Fruit fly (Drosophila melanogaster): Measurements from ENCODE around the gene gd.

The gd gene

dm6 chrX:12014800-12015389, 27.3 kb upstream of the gd start (continued):
- no peak for TF ChIP-seq Lim3 (GFP tag; IDR thresholded peaks at IDR 0.05)
- TF ChIP-seq disco-r (GFP tag; optimal IDR thresholded peaks at IDR 0.05), result no peak
- TF ChIP-seq crol (GFP tag; IDR thresholded peaks at IDR 0.05), result no peak
- TF ChIP-seq CG10431 (GFP tag; optimal IDR thresholded peaks at IDR 0.05), result no peak
- peak; percentile 59 for TF ChIP-seq CG14441 (GFP tag; IDR thresholded peaks at IDR 0.05)
- no peak for TF ChIP-seq CG15011 (GFP tag; optimal IDR thresholded peaks at IDR 0.05)
- peak; percentile 10 for TF ChIP-seq CG1603 (tag; optimal IDR thresholded peaks at IDR 0.05)
- TF ChIP-seq her (GFP tag; optimal IDR thresholded peaks at IDR 0.05), result no peak
- TF ChIP-seq CG3163 (GFP tag; optimal IDR thresholded peaks at IDR 0.05), result no peak
- TF ChIP-seq onecut (GFP tag; IDR thresholded peaks at IDR 0.05), result no peak
- no peak for TF ChIP-seq CG17912 (GFP tag; optimal IDR thresholded peaks at IDR 0.05)
- no peak for TF ChIP-seq fru (optimal IDR thresholded peaks at IDR 0.05)
- TF ChIP-seq seq (GFP tag; IDR thresholded peaks at IDR 0.05), result peak; percentile 32; the same call in 1 of the 2 replicates
- TF ChIP-seq CG14667 (GFP tag; IDR thresholded peaks at IDR 0.05), result peak; percentile 37; the same call in 1 of the 2 replicates
- TF ChIP-seq CG42726 (GFP tag; IDR thresholded peaks at IDR 0.05; ENCODE audit: partially characterized antibody), result no peak
- no peak for TF ChIP-seq CG4617 (GFP tag; optimal IDR thresholded peaks at IDR 0.05; ENCODE audit: borderline replicate concordance)
- no peak for TF ChIP-seq Elba2 (GFP tag; optimal IDR thresholded peaks at IDR 0.05)
- TF ChIP-seq CG2116 (GFP tag; optimal IDR thresholded peaks at IDR 0.05), result no peak
- TF ChIP-seq CoRest (tag; optimal IDR thresholded peaks at IDR 0.05), result peak; percentile 15
- no peak for TF ChIP-seq kay (GFP tag; optimal IDR thresholded peaks at IDR 0.05)
- no peak for TF ChIP-seq yki (optimal IDR thresholded peaks at IDR 0.05)
- TF ChIP-seq CG15696 (tag; optimal IDR thresholded peaks at IDR 0.05), result no peak
- peak; percentile 56; the same call in 1 of the 2 replicates for TF ChIP-seq CG17328 (GFP tag; IDR thresholded peaks at IDR 0.05)
- no peak for TF ChIP-seq luna (GFP tag; optimal IDR thresholded peaks at IDR 0.05)
- no peak for TF ChIP-seq CG17802 (tag; optimal IDR thresholded peaks at IDR 0.05)
- TF ChIP-seq CG18764 (GFP tag; optimal IDR thresholded peaks at IDR 0.05), result no peak
- peak; percentile 31; the same call in 1 of the 2 replicates for TF ChIP-seq CG13287 (GFP tag; IDR thresholded peaks at IDR 0.05; ENCODE audit: partially characterized antibody)
- no peak for TF ChIP-seq Hmx (GFP tag; optimal IDR thresholded peaks at IDR 0.05)
- TF ChIP-seq Bteb2 (GFP tag; optimal IDR thresholded peaks at IDR 0.05), result no peak
- peak; percentile 20; the same call in 1 of the 2 replicates for TF ChIP-seq ara (GFP tag; IDR thresholded peaks at IDR 0.05)
- peak; percentile 7; the same call in 1 of the 2 replicates for TF ChIP-seq esg (GFP tag; conservative IDR thresholded peaks at IDR 0.05)
- TF ChIP-seq Asciz (GFP tag; optimal IDR thresholded peaks at IDR 0.05), result no peak
- TF ChIP-seq Spps (tag; optimal IDR thresholded peaks at IDR 0.05), result peak; percentile 18
- peak; percentile 18 for TF ChIP-seq sug (tag; optimal IDR thresholded peaks at IDR 0.05)
- peak; percentile 10 for TF ChIP-seq D19A (tag; optimal IDR thresholded peaks at IDR 0.05)
- no peak for TF ChIP-seq CG15479 (GFP tag; optimal IDR thresholded peaks at IDR 0.05)
- no peak for TF ChIP-seq Nf-YB (GFP tag; optimal IDR thresholded peaks at IDR 0.05)
- TF ChIP-seq CG33213 (GFP tag; optimal IDR thresholded peaks at IDR 0.05), result no peak
- TF ChIP-seq CG18476 (GFP tag; optimal IDR thresholded peaks at IDR 0.05), result peak; percentile 7
- peak; percentile 16; the same call in 1 of the 2 replicates for TF ChIP-seq Rx (GFP tag; IDR thresholded peaks at IDR 0.05)
- TF ChIP-seq CG11085 (GFP tag; IDR thresholded peaks at IDR 0.05), result no peak
- peak; percentile 29 for TF ChIP-seq CG18599 (GFP tag; optimal IDR thresholded peaks at IDR 0.05)
- peak; percentile 30 for TF ChIP-seq H2.0 (GFP tag; IDR thresholded peaks at IDR 0.05)
- peak; percentile 23 for TF ChIP-seq Sox102F (GFP tag; optimal IDR thresholded peaks at IDR 0.05)
- no peak for TF ChIP-seq ham (GFP tag; IDR thresholded peaks at IDR 0.05)
- TF ChIP-seq MTF-1 (GFP tag; optimal IDR thresholded peaks at IDR 0.05; ENCODE audit: borderline replicate concordance), result no peak
- TF ChIP-seq Taf1 (GFP tag; IDR thresholded peaks at IDR 0.05), result no peak
- no peak for TF ChIP-seq CG6854 (GFP tag; optimal IDR thresholded peaks at IDR 0.05)
- TF ChIP-seq zfh2 (GFP tag; optimal IDR thresholded peaks at IDR 0.05), result peak; percentile 7
- TF ChIP-seq CG2199 (GFP tag; IDR thresholded peaks at IDR 0.05), result no peak
- no peak for TF ChIP-seq CG1602 (GFP tag; optimal IDR thresholded peaks at IDR 0.05)
